Fruit fly (Drosophila melanogaster) whole organism, prepupa: ENCODE results near the gene Ltn1.

Experiments used
- Blimp-1 ChIP-seq: fragments of 200-800 bp; sonication (Bioruptor generic); optimal IDR thresholded peaks from 3 replicates; lab custom pipeline; 2017; ENCODE audit warnings: missing biosample characterization, missing genetic modification characterization, mild to moderate bottlenecking, moderate library complexity, missing genetic modification reagents
- CG11294 ChIP-seq: fragments of 200-800 bp; sonication (Bioruptor generic); IDR thresholded peaks from 2 replicates; pipeline ENCODE4 v1.3.6; 2022; ENCODE audit warnings: missing biosample characterization, missing genetic modification characterization
- CG11902 ChIP-seq: fragments of 200-800 bp; sonication (Bioruptor generic); optimal IDR thresholded peaks from 3 replicates; lab custom pipeline; 2016; ENCODE audit warnings: missing biosample characterization, missing genetic modification characterization
- CG15336 ChIP-seq: fragments of 200-800 bp; sonication (Bioruptor generic); IDR thresholded peaks from 2 replicates; pipeline ENCODE4 v1.3.6; 2022; ENCODE audit warnings: missing biosample characterization, missing genetic modification characterization
- CG1621 ChIP-seq: fragments of 200-800 bp; sonication (Bioruptor generic); optimal IDR thresholded peaks from 3 replicates; lab custom pipeline; 2018; ENCODE audit warnings: missing biosample characterization, mild to moderate bottlenecking, missing genetic modification characterization
- CG16779 ChIP-seq: fragments of 200-800 bp; sonication (Bioruptor generic); optimal IDR thresholded peaks from 3 replicates; lab custom pipeline; 2017; ENCODE audit warnings: missing biosample characterization, mild to moderate bottlenecking, missing genetic modification characterization
- CG3032 ChIP-seq: fragments of 200-800 bp; optimal IDR thresholded peaks from 2 replicates; lab custom pipeline; 2019; ENCODE audit warnings: missing biosample characterization, mild to moderate bottlenecking, missing genetic modification characterization, moderate library complexity
- CG32006 ChIP-seq: fragments of 200-800 bp; sonication (Bioruptor generic); optimal IDR thresholded peaks from 3 replicates; lab custom pipeline; 2017; ENCODE audit warnings: missing biosample characterization, mild to moderate bottlenecking, missing genetic modification characterization
- CG3919 ChIP-seq: fragments of 200-800 bp; sonication (Bioruptor generic); optimal IDR thresholded peaks from 3 replicates; lab custom pipeline; 2016; ENCODE audit warnings: missing biosample characterization, missing genetic modification characterization
- CG6276 ChIP-seq: fragments of 200-800 bp; sonication (Bioruptor generic); optimal IDR thresholded peaks from 2 replicates; lab custom pipeline; 2017; ENCODE audit warnings: missing biosample characterization, mild to moderate bottlenecking, missing genetic modification characterization
- CG6808 ChIP-seq: fragments of 200-800 bp; sonication (Bioruptor generic); optimal IDR thresholded peaks from 3 replicates; lab custom pipeline; 2017; ENCODE audit warnings: missing biosample characterization, missing genetic modification characterization, mild to moderate bottlenecking, moderate library complexity, missing genetic modification reagents
- CG6854 ChIP-seq: fragments of 200-800 bp; sonication (Bioruptor generic); optimal IDR thresholded peaks from 2 replicates; lab custom pipeline; 2017; ENCODE audit warnings: missing biosample characterization, mild to moderate bottlenecking, missing genetic modification characterization
- CG7368 ChIP-seq: fragments of 200-800 bp; sonication (Bioruptor generic); optimal IDR thresholded peaks from 3 replicates; lab custom pipeline; 2016; ENCODE audit warnings: missing biosample characterization, missing genetic modification characterization
- CG8119 ChIP-seq: fragments of 200-800 bp; sonication (Bioruptor generic); IDR thresholded peaks from 3 replicates; pipeline ENCODE4 v1.3.6; 2022; ENCODE audit warnings: missing biosample characterization, missing genetic modification characterization
- CG8319 ChIP-seq: fragments of 200-800 bp; sonication (Bioruptor generic); optimal IDR thresholded peaks from 3 replicates; lab custom pipeline; 2016; ENCODE audit warnings: missing biosample characterization, missing genetic modification characterization
- CG8632 ChIP-seq: fragments of 200-800 bp; sonication (Bioruptor generic); optimal IDR thresholded peaks from 3 replicates; lab custom pipeline; 2016; ENCODE audit warnings: missing biosample characterization, missing genetic modification characterization
- CG9139 ChIP-seq: fragments of 200-800 bp; sonication (Bioruptor generic); optimal IDR thresholded peaks from 3 replicates; lab custom pipeline; 2017; ENCODE audit warnings: missing biosample characterization, mild to moderate bottlenecking, missing genetic modification characterization
- Eip78C ChIP-seq: fragments of 200-800 bp; sonication (Bioruptor generic); peaks from one replicate; lab custom pipeline; 2016; ENCODE audit warnings: missing biosample characterization, missing genetic modification characterization
- Eip93F ChIP-seq: fragments of 200-800 bp; sonication (Bioruptor generic); optimal IDR thresholded peaks from 2 replicates; lab custom pipeline; 2016; ENCODE audit warnings: missing biosample characterization, mild to moderate bottlenecking, missing genetic modification characterization
- Ets21C ChIP-seq: fragments of 200-800 bp; sonication (Bioruptor generic); optimal IDR thresholded peaks from 3 replicates; lab custom pipeline; 2016; ENCODE audit warnings: missing biosample characterization, missing genetic modification characterization
- Hr38 ChIP-seq: sonication (Bioruptor generic); optimal IDR thresholded peaks from 2 replicates; lab custom pipeline; 2016; ENCODE audit warnings: missing biosample characterization, missing genetic modification characterization
- Hr39 ChIP-seq: fragments of 200-800 bp; sonication (Bioruptor generic); optimal IDR thresholded peaks from 2 replicates; lab custom pipeline; 2016; ENCODE audit warnings: missing biosample characterization, missing genetic modification characterization
- Hr4 ChIP-seq: fragments of 200-800 bp; sonication (Bioruptor generic); optimal IDR thresholded peaks from 3 replicates; lab custom pipeline; 2016; ENCODE audit warnings: missing biosample characterization, missing genetic modification characterization
- Lpt ChIP-seq: fragments of 200-800 bp; sonication (Bioruptor generic); optimal IDR thresholded peaks from 3 replicates; lab custom pipeline; 2016; ENCODE audit warnings: missing biosample characterization, missing genetic modification characterization
- achi ChIP-seq: fragments of 200-800 bp; sonication (Bioruptor generic); optimal IDR thresholded peaks from 3 replicates; lab custom pipeline; 2016; ENCODE audit warnings: missing biosample characterization, missing genetic modification characterization
- acj6 ChIP-seq: fragments of 200-800 bp; sonication (Bioruptor generic); optimal IDR thresholded peaks from 3 replicates; lab custom pipeline; 2016; ENCODE audit warnings: missing biosample characterization, missing genetic modification characterization
- cyc ChIP-seq: fragments of 200-800 bp; sonication (Bioruptor generic); optimal IDR thresholded peaks from 3 replicates; lab custom pipeline; 2016; ENCODE audit warnings: missing biosample characterization, missing genetic modification characterization
- dac ChIP-seq: fragments of 200-800 bp; sonication (Bioruptor generic); optimal IDR thresholded peaks from 2 replicates; lab custom pipeline; 2017; ENCODE audit warnings: missing biosample characterization, mild to moderate bottlenecking, missing genetic modification characterization
- dsx ChIP-seq: fragments of 200-800 bp; optimal IDR thresholded peaks from 3 replicates; lab custom pipeline; 2019; ENCODE audit warnings: missing biosample characterization, mild to moderate bottlenecking, missing genetic modification characterization, moderate library complexity; ENCODE audit not compliant: poor library complexity, severe bottlenecking
- eg ChIP-seq: fragments of 200-800 bp; sonication (Bioruptor generic); IDR thresholded peaks from 3 replicates; pipeline ENCODE4 v1.3.6; 2022; ENCODE audit warnings: missing biosample characterization, missing genetic modification characterization
- esn ChIP-seq: fragments of 200-800 bp; sonication (Bioruptor generic); optimal IDR thresholded peaks from 2 replicates; lab custom pipeline; 2016; ENCODE audit warnings: missing biosample characterization, mild to moderate bottlenecking, missing genetic modification characterization, moderate library complexity
- fd85E ChIP-seq: fragments of 200-800 bp; sonication (Bioruptor generic); optimal IDR thresholded peaks from 3 replicates; lab custom pipeline; 2016; ENCODE audit warnings: missing biosample characterization, missing genetic modification characterization
- fkh ChIP-seq: fragments of 200-800 bp; sonication (Bioruptor generic); optimal IDR thresholded peaks from 3 replicates; lab custom pipeline; 2017; ENCODE audit warnings: missing biosample characterization, mild to moderate bottlenecking, missing genetic modification characterization, moderate library complexity
- net ChIP-seq: fragments of 200-800 bp; sonication (Bioruptor generic); optimal IDR thresholded peaks from 3 replicates; lab custom pipeline; 2016; ENCODE audit warnings: missing biosample characterization, missing genetic modification characterization
- spab ChIP-seq: fragments of 200-800 bp; sonication (Bioruptor generic); optimal IDR thresholded peaks from 2 replicates; lab custom pipeline; 2017; ENCODE audit warnings: missing biosample characterization, mild to moderate bottlenecking, missing genetic modification characterization, missing genetic modification reagents
- ss ChIP-seq, 2 experiments: fragments of 200-800 bp; sonication (Bioruptor generic); optimal IDR thresholded peaks; 2 replicates in 1 of 2; 3 replicates in 1 of 2; lab custom pipeline; 2017 to 2018; ENCODE audit warnings: mild to moderate bottlenecking in 2 of 2, missing biosample characterization in 2 of 2, missing genetic modification characterization in 2 of 2, moderate library complexity in 1 of 2
- svp ChIP-seq: fragments of 200-800 bp; sonication (Bioruptor generic); peaks from one replicate; lab custom pipeline; 2016; ENCODE audit warnings: missing biosample characterization, missing genetic modification characterization

The Ltn1 gene

DNA sequence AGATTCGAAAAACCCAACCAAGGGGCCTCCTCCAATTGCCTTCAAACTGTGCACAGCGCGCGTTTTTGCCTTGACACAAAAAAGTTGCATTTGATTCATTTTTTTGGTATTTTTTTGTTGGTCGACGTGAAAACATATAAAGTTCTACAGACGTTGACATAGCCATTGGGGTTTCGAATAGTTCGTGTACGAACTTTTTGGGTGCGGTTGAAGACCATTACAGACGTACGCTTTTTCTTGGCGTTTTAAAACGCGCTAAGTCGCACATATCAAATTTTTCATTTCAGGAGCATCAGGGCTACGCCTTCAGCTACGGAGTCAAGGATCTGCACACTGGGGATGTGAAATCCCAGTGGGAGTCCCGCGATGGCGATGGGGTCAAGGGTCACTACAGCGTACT is 26.4 kb downstream of the Ltn1 start:
- no peak for TF ChIP-seq CG11902
- TF ChIP-seq achi, result no peak
- TF ChIP-seq Blimp-1 (GFP tag; lab: Kevin White, UChicago), result no peak
- TF ChIP-seq CG16779 (tag; lab: Kevin White, UChicago), result no peak
- TF ChIP-seq CG6854, result no peak
- no peak for TF ChIP-seq CG32006 (GFP tag; lab: Kevin White, UChicago)
- TF ChIP-seq Hr38, result no peak
- TF ChIP-seq net (GFP tag; lab: Kevin White, UChicago), result no peak
- no peak for TF ChIP-seq Hr4 (GFP tag; lab: Kevin White, UChicago)
- TF ChIP-seq, all 60 proteins: peak for 0

- TF ChIP-seq Hr38, result no peak
- TF ChIP-seq svp (GFP tag; lab: Kevin White, UChicago), result peak; percentile 28
- no peak for TF ChIP-seq CG6808
- TF ChIP-seq achi, result no peak
- peak; percentile 62 for TF ChIP-seq CG15336 (GFP tag; lab: Robert Waterston, UW)
- no peak for TF ChIP-seq spab (GFP tag; lab: Kevin White, UChicago)
- peak; percentile 67 for TF ChIP-seq CG8119 (GFP tag; lab: Robert Waterston, UW)
- TF ChIP-seq CG11294, result peak; percentile 29; the same call in 1 of the 2 replicates
- no peak for TF ChIP-seq dsx (GFP tag; lab: Kevin White, UChicago)
- no peak for TF ChIP-seq cyc
- no peak for TF ChIP-seq CG11902
- no peak for TF ChIP-seq ss (GFP tag; optimal IDR thresholded peaks at IDR 0.05; lab: Kevin White, UChicago)
- TF ChIP-seq CG32006 (GFP tag; lab: Kevin White, UChicago), result peak; percentile 14
- peak; percentile 37 for TF ChIP-seq CG6276
- TF ChIP-seq eg (GFP tag; lab: Robert Waterston, UW), result peak; percentile 41; the same call in 1 of the 3 replicates
Measured at dm6 chr3L:19524690-19525089, 27.4 kb downstream of the Ltn1 start.

DNA sequence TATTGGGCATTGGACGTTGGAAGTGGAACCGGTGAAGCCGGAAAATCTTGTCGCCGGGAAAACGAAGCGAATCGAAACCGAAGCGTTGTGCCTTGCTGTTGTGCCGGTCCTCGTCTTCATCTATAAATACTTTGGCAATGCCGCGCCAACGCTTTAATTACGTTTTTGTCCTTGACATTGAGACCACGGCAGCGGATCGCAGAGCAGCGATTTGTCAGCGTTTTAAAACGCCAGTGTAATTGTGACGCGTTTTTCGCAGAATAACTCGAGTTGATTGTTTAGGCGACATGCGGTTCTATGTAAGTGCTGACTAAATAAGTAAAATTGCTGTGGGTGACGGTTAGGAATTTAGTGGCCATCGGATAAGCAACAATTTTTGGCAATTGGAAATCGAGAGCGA is 31.0 kb downstream of the Ltn1 start:
- TF ChIP-seq Lpt (GFP tag; lab: Kevin White, UChicago) (no peak), eg (GFP tag; lab: Robert Waterston, UW) (0 out of 3 replicates have a peak, but pooled peaks have one; percentile 29)

- TF ChIP-seq Lpt (GFP tag; lab: Kevin White, UChicago) (peak; percentile 4), Eip78C (GFP tag; lab: Kevin White, UChicago) (peak; percentile 18), acj6 (GFP tag; lab: Kevin White, UChicago) (no peak), fd85E (GFP tag; lab: Kevin White, UChicago) (no peak), CG15336 (GFP tag; lab: Robert Waterston, UW) (peak; percentile 36; the same call in 1 of the 2 replicates)
- TF ChIP-seq, all 60 proteins: peak for 3
Measured at dm6 chr3L:19520645-19521044, 31.4 kb downstream of the Ltn1 start, which contains the start of gene Cpr76Bc. Gene Cpr76Bc (plus strand): TSS chr3L:19520945.

- TF ChIP-seq CG6276, result no peak
- no peak for TF ChIP-seq ss (GFP tag; optimal IDR thresholded peaks at IDR 0.05; lab: Kevin White, UChicago)
- no peak for TF ChIP-seq CG11902
- TF ChIP-seq CG15336 (GFP tag; lab: Robert Waterston, UW), result no peak
- no peak for TF ChIP-seq Hr39 (GFP tag; lab: Kevin White, UChicago)
- TF ChIP-seq acj6 (GFP tag; lab: Kevin White, UChicago), result no peak
- TF ChIP-seq CG1621 (tag; lab: Kevin White, UChicago), result no peak
- no peak for TF ChIP-seq CG8119 (GFP tag; lab: Robert Waterston, UW)
- TF ChIP-seq CG9139 (GFP tag; lab: Kevin White, UChicago), result no peak
Measured at dm6 chr3L:19519349-19519748, 32.7 kb downstream of the Ltn1 start, which contains the start of gene Cpr76Bb. Gene Cpr76Bb (plus strand): TSS chr3L:19519649.

DNA sequence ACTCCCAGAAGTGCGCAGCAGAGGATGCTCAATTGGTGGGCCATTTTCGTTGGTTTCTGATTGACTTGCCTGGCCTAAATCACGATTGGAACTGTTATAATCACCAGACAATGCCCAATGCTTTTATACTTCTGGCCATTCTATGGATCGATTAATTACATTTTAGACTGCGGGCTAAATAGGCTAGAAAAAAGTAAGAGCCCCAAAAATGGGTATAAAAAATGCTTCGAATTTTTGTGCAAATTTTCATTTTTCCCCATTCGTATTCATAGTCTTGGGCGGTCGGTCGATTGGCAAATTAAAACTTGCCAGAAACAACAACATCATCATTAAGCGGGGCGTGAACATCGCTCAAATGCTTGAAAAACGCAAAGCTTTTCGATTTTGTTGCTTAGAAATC is 33.9 kb downstream of the Ltn1 start, which contains the start of gene Cpr76Ba:
TSS of gene Cpr76Ba (minus strand) at position 101 of the 400 bp plus-strand sequence.
- TF ChIP-seq CG3919 (no peak), CG3032 (no peak), esn (GFP tag; lab: Kevin White, UChicago) (no peak), CG8632 (no peak), CG8319 (no peak), dac (no peak), Ets21C (GFP tag; lab: Kevin White, UChicago) (no peak), Eip93F (no peak), svp (GFP tag; lab: Kevin White, UChicago) (no peak), net (GFP tag; lab: Kevin White, UChicago) (no peak), achi (no peak), Hr4 (GFP tag; lab: Kevin White, UChicago) (no peak), CG15336 (GFP tag; lab: Robert Waterston, UW) (no peak), CG7368 (GFP tag; lab: Kevin White, UChicago) (no peak), CG8119 (GFP tag; lab: Robert Waterston, UW) (no peak), fkh (GFP tag; lab: Kevin White, UChicago) (no peak)
